Worm (Caenorhabditis elegans) whole organism, L1 larva: ENCODE measurements around the gene Y82E9BR.18.

ENCODE experiments used
- C16A3.4 ChIP-seq: fragments of 150-350 bp; optimal IDR thresholded peaks from 2 replicates; lab custom pipeline; 2014; ENCODE audit warnings: missing biosample characterization, missing genetic modification characterization
- C34B4.2 ChIP-seq: sonication (generic microtip); optimal IDR thresholded peaks from 2 replicates; lab custom pipeline; 2017; ENCODE audit warnings: mild to moderate bottlenecking, missing genetic modification characterization, missing compliant biosample characterization
- Y116A8C.19 ChIP-seq: sonication (generic microtip); optimal IDR thresholded peaks from 2 replicates; lab custom pipeline; 2016; ENCODE audit warnings: missing compliant biosample characterization, missing genetic modification characterization, borderline replicate concordance
- aly-2 ChIP-seq: fragments of 150-350 bp; optimal IDR thresholded peaks from 2 replicates; lab custom pipeline; 2014; ENCODE audit warnings: missing biosample characterization, missing genetic modification characterization
- ceh-63 ChIP-seq: fragments of 200-800 bp; sonication (Bioruptor generic); optimal IDR thresholded peaks from 2 replicates; lab custom pipeline; 2018; ENCODE audit warnings: mild to moderate bottlenecking, missing genetic modification characterization, missing compliant biosample characterization
- ceh-88 ChIP-seq: fragments of 200-800 bp; sonication (Bioruptor generic); IDR thresholded peaks from 2 replicates; pipeline ENCODE4 v1.3.6; 2022; ENCODE audit warnings: missing genetic modification characterization, missing compliant biosample characterization
- ces-1 ChIP-seq: fragments of 150-350 bp; optimal IDR thresholded peaks from 2 replicates; lab custom pipeline; 2014; ENCODE audit warnings: missing biosample characterization, missing genetic modification reagents, missing genetic modification characterization
- efl-1 ChIP-seq, 4 experiments: fragments of 150-350 bp; optimal IDR thresholded peaks in 3 of 4; peaks in 1 of 4; 1 replicate in 1 of 4; 2 replicates in 3 of 4; lab custom pipeline; 2014; ENCODE audit warnings: missing biosample characterization in 2 of 4, missing genetic modification characterization in 2 of 4, missing genetic modification reagents in 2 of 4
- efl-3 ChIP-seq: fragments of 200-800 bp; sonication (Bioruptor generic); optimal IDR thresholded peaks from 2 replicates; lab custom pipeline; 2018; ENCODE audit warnings: mild to moderate bottlenecking, missing genetic modification characterization, missing compliant biosample characterization
- egl-13 ChIP-seq: sonication (generic microtip); optimal IDR thresholded peaks from 2 replicates; lab custom pipeline; 2016; ENCODE audit warnings: missing genotype, missing genetic modification reagents, missing genetic modification characterization, missing compliant biosample characterization
- elt-2 ChIP-seq: sonication (generic microtip); optimal IDR thresholded peaks from 2 replicates; lab custom pipeline; 2016; ENCODE audit warnings: missing genetic modification characterization, mild to moderate bottlenecking, inconsistent platforms, missing compliant biosample characterization, missing genetic modification reagents
- fkh-4 ChIP-seq: sonication (generic microtip); optimal IDR thresholded peaks from 2 replicates; lab custom pipeline; 2016; ENCODE audit warnings: missing compliant biosample characterization, missing genetic modification characterization, borderline replicate concordance
- grh-1 ChIP-seq: fragments of 200-800 bp; sonication (Bioruptor generic); IDR thresholded peaks from 2 replicates; pipeline ENCODE4 v1.3.6; 2022; ENCODE audit warnings: missing genetic modification reagents, missing genetic modification characterization, missing compliant biosample characterization
- hlh-17 ChIP-seq: fragments of 200-800 bp; sonication (Bioruptor generic); optimal IDR thresholded peaks from 2 replicates; lab custom pipeline; 2018; ENCODE audit warnings: missing genetic modification characterization, mild to moderate bottlenecking, missing compliant biosample characterization, moderate library complexity, borderline replicate concordance
- hlh-4 ChIP-seq: sonication (generic microtip); optimal IDR thresholded peaks from 2 replicates; lab custom pipeline; 2016; ENCODE audit warnings: mild to moderate bottlenecking, missing genetic modification characterization, missing compliant biosample characterization
- hpl-2 ChIP-seq: fragments of 150-350 bp; optimal IDR thresholded peaks from 2 replicates; lab custom pipeline; 2014; ENCODE audit warnings: missing biosample characterization, missing genetic modification reagents, missing genetic modification characterization
- isw-1 ChIP-seq: fragments of 200-800 bp; sonication (Bioruptor generic); IDR thresholded peaks from 2 replicates; pipeline ENCODE4 v1.3.6; 2022; ENCODE audit warnings: missing genetic modification characterization, missing compliant biosample characterization
- jun-1 ChIP-seq: fragments of 150-350 bp; optimal IDR thresholded peaks from 2 replicates; lab custom pipeline; 2014; ENCODE audit warnings: missing biosample characterization, missing genetic modification reagents, missing genetic modification characterization
- lin-13 ChIP-seq: fragments of 150-350 bp; optimal IDR thresholded peaks from 2 replicates; lab custom pipeline; 2014; ENCODE audit warnings: missing biosample characterization, missing genetic modification reagents, missing genetic modification characterization
- lin-14 ChIP-seq: fragments of 200-800 bp; sonication (Bioruptor generic); optimal IDR thresholded peaks from 2 replicates; lab custom pipeline; 2018; ENCODE audit warnings: mild to moderate bottlenecking, missing genetic modification characterization, moderate library complexity, missing compliant biosample characterization
- lin-15B ChIP-seq: fragments of 150-350 bp; sonication (generic microtip); optimal IDR thresholded peaks from 3 replicates; lab custom pipeline; 2014; ENCODE audit warnings: missing biosample characterization, missing genetic modification characterization
- lin-39 ChIP-seq: fragments of 150-350 bp; optimal IDR thresholded peaks from 2 replicates; lab custom pipeline; 2014; ENCODE audit warnings: missing biosample characterization, missing genetic modification reagents, missing genetic modification characterization
- lir-3 ChIP-seq: sonication (generic microtip); optimal IDR thresholded peaks from 2 replicates; lab custom pipeline; 2016; ENCODE audit warnings: mild to moderate bottlenecking, missing genetic modification characterization, moderate library complexity, missing compliant biosample characterization; ENCODE audit not compliant: poor library complexity
- mdl-1 ChIP-seq, 2 experiments: fragments of 150-350 bp; optimal IDR thresholded peaks; 2 replicates each; lab custom pipeline; 2014 to 2017; ENCODE audit warnings: missing biosample characterization in 2 of 2, missing genetic modification characterization in 2 of 2, inconsistent platforms in 1 of 2
- mep-1 ChIP-seq: fragments of 150-350 bp; optimal IDR thresholded peaks from 2 replicates; lab custom pipeline; 2014; ENCODE audit warnings: missing biosample characterization, missing genetic modification characterization
- nhr-11 ChIP-seq: fragments of 150-350 bp; optimal IDR thresholded peaks from 2 replicates; lab custom pipeline; 2014; ENCODE audit warnings: missing biosample characterization, missing genetic modification characterization
- nhr-71 ChIP-seq: sonication (generic microtip); optimal IDR thresholded peaks from 2 replicates; lab custom pipeline; 2016; ENCODE audit warnings: mild to moderate bottlenecking, missing genetic modification characterization, moderate library complexity, missing compliant biosample characterization
- nhr-77 ChIP-seq: fragments of 150-350 bp; optimal IDR thresholded peaks from 2 replicates; lab custom pipeline; 2014; ENCODE audit warnings: missing biosample characterization, missing genetic modification characterization
- nhr-84 ChIP-seq: sonication (generic microtip); optimal IDR thresholded peaks from 2 replicates; lab custom pipeline; 2017; ENCODE audit warnings: missing biosample characterization, missing genetic modification characterization
- pag-3 ChIP-seq: sonication (generic microtip); optimal IDR thresholded peaks from 2 replicates; lab custom pipeline; 2017; ENCODE audit warnings: missing genetic modification characterization, mild to moderate bottlenecking, missing compliant biosample characterization, antibody characterized with exemption, borderline replicate concordance; ENCODE audit not compliant: insufficient read depth
- pax-3 ChIP-seq: fragments of 200-800 bp; sonication (Bioruptor generic); optimal IDR thresholded peaks from 2 replicates; lab custom pipeline; 2018; ENCODE audit warnings: mild to moderate bottlenecking, missing genetic modification characterization, moderate library complexity, missing compliant biosample characterization
- pqm-1 ChIP-seq: sonication (generic microtip); optimal IDR thresholded peaks from 3 replicates; lab custom pipeline; 2017; ENCODE audit warnings: missing biosample characterization, missing genetic modification characterization
- rnt-1 ChIP-seq: sonication (generic microtip); optimal IDR thresholded peaks from 2 replicates; lab custom pipeline; 2016; ENCODE audit warnings: mild to moderate bottlenecking, missing genetic modification characterization, moderate library complexity, missing compliant biosample characterization
- snu-23 ChIP-seq: sonication (generic microtip); optimal IDR thresholded peaks from 2 replicates; lab custom pipeline; 2016; ENCODE audit warnings: missing genetic modification characterization, missing compliant biosample characterization
- sptf-1 ChIP-seq: fragments of 150-350 bp; optimal IDR thresholded peaks from 2 replicates; lab custom pipeline; 2014; ENCODE audit warnings: missing biosample characterization, missing genetic modification characterization
- swsn-7 ChIP-seq: sonication (generic microtip); optimal IDR thresholded peaks from 2 replicates; lab custom pipeline; 2016; ENCODE audit warnings: missing genetic modification characterization, missing compliant biosample characterization
- tlp-1 ChIP-seq: fragments of 150-350 bp; optimal IDR thresholded peaks from 2 replicates; lab custom pipeline; 2014; ENCODE audit warnings: missing biosample characterization, missing genetic modification characterization
- unc-30 ChIP-seq: sonication (generic microtip); optimal IDR thresholded peaks from 2 replicates; lab custom pipeline; 2017; ENCODE audit warnings: missing biosample characterization, missing genetic modification characterization
- unc-62 ChIP-seq: fragments of 150-350 bp; optimal IDR thresholded peaks from 2 replicates; lab custom pipeline; 2014; ENCODE audit warnings: missing biosample characterization, missing genetic modification reagents, missing genetic modification characterization
- unc-98 ChIP-seq: fragments of 200-800 bp; sonication (Bioruptor generic); IDR thresholded peaks from 2 replicates; pipeline ENCODE4 v1.3.6; 2022; ENCODE audit warnings: missing genetic modification characterization, missing compliant biosample characterization
- vab-15 ChIP-seq: sonication (generic microtip); optimal IDR thresholded peaks from 2 replicates; lab custom pipeline; 2017; ENCODE audit warnings: missing genotype, mild to moderate bottlenecking, missing genetic modification characterization, missing compliant biosample characterization
- zag-1 ChIP-seq: fragments of 150-350 bp; optimal IDR thresholded peaks from 2 replicates; lab custom pipeline; 2014; ENCODE audit warnings: missing biosample characterization, missing genetic modification characterization
- ztf-4 ChIP-seq: fragments of 150-350 bp; optimal IDR thresholded peaks from 2 replicates; lab custom pipeline; 2014; ENCODE audit warnings: missing biosample characterization, missing genetic modification characterization

The Y82E9BR.18 gene

DNA sequence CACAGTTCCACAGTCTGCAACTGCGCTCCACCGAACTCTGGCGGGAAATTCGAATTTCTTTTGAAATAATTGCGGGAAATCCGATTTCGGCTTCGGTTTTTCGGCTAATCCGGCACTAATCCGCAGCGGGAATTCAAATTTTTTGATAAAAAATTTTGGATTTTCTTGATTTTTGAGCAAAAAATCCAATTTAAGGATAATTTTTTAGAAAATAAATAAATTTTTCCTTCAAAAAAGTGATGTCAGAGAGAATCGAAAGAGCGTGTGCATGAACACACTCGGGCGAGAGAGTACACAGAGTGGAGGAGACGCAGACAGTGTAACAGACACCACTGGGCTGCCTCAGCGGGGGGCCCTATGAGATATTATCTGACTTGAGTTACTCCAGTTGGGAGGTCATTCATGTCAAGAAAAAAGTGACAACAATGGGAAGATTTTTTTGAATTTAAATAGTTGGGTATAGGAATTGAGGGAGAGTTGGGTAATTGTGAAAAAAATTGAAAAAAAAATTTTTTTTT lies 53.3 kb downstream of the Y82E9BR.18 start (continued):
- TF ChIP-seq ces-1 (GFP tag; lab: Kevin White, UChicago) (no peak), unc-62 (GFP tag; lab: Kevin White, UChicago) (no peak), aly-2 (tag; lab: Kevin White, UChicago) (no peak), pag-3 (no peak), lin-15B (tag; lab: Kevin White, UChicago) (no peak), hlh-17 (GFP tag; lab: Kevin White, UChicago) (no peak), efl-1 (optimal IDR thresholded peaks at IDR 0.05; lab: Kevin White, UChicago) (peak; percentile 23 to 25), efl-1 (GFP tag; optimal IDR thresholded peaks at IDR 0.05 in 1 of 2; lab: Kevin White, UChicago) (peak; percentile 53 to 91), Y116A8C.19 (no peak), lin-13 (GFP tag; lab: Kevin White, UChicago) (no peak), ceh-63 (no peak), isw-1 (GFP tag; lab: Robert Waterston, UW) (no peak), zag-1 (tag; lab: Kevin White, UChicago) (no peak), ztf-4 (tag; lab: Kevin White, UChicago) (no peak), C16A3.4 (tag; lab: Kevin White, UChicago) (no peak)
- TF ChIP-seq, all 84 proteins: peak for 10

DNA sequence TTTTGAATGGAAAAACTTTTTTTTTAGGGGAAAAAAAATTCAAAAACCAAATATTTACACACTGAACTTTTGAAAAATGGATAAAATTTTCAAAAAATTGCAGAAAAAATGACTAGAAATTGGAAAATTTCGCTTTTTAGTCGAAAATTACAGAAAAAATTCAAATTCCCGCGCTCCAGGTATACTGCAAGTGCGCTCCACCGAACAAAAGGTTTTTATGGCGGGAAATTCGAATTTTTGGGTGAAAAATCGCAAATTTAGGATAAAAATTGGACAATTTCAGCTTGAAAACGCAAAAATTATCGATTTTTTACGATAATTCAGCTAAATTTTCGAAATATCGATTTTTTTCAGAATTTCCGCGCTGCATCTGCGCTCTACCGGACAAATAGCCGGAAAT lies 54.0 kb downstream of the Y82E9BR.18 start:
- TF ChIP-seq sptf-1 (tag; lab: Kevin White, UChicago), result no peak
- TF ChIP-seq, all 84 proteins: peak for 0

DNA sequence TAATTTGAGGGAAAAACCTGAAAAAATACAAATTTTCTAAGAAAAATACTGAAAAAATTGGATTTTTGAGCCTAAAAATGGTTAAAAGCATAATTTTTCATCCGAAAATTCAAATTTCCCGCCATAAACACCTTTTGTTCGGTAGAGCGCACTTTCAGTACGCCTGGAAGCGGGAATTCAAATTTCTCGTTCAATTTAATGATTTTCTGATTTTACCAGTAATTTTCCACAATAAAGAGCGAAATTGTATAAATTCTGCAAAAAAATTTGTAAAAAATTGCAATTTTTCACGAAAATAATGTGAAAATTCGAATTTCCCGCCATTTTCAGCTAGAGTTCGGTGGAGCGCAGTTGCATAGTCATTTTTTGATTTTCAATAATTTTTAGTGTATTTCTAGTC lies 54.9 kb downstream of the Y82E9BR.18 start:
- TF ChIP-seq C34B4.2 (tag; lab: Kevin White, UChicago) (no peak), efl-1 (optimal IDR thresholded peaks at IDR 0.05; lab: Kevin White, UChicago) (no peak), efl-1 (GFP tag; optimal IDR thresholded peaks at IDR 0.05 in 1 of 2; lab: Kevin White, UChicago) (peak in 1 of 2 experiments; percentile 16), nhr-11 (tag; lab: Kevin White, UChicago) (no peak), swsn-7 (tag; lab: Kevin White, UChicago) (no peak), egl-13 (tag; lab: Kevin White, UChicago) (no peak), mdl-1 (tag; optimal IDR thresholded peaks at IDR 0.05; lab: Kevin White, UChicago) (no peak)
- TF ChIP-seq, all 84 proteins: peak for 1

DNA sequence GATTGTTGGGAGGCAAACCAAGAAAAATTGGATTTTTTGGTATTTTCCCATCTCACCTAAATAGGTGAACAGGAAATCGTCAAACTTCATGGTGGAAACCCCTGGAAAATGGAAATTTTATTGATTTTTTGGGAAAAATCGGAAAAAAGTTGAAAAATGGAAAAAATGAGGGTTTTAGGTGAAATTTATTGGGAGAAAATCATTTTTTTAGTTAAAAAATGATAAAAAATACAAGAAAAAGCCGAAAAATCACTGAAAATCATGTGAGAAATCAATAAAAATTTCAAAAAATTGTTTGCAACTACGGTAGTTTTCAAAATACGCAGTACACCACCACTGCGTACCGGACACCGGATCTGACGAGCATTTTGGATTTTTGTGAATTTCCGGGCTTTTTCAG lies 56.2 kb downstream of the Y82E9BR.18 start, which contains the start of gene lelo-2:
TSS of gene lelo-2 (minus strand) at position 101 of the 400 bp plus-strand sequence.
- TF ChIP-seq pqm-1 (tag; lab: Kevin White, UChicago), result no peak
- no peak for TF ChIP-seq lir-3 (tag; lab: Kevin White, UChicago)
- no peak for TF ChIP-seq tlp-1

DNA sequence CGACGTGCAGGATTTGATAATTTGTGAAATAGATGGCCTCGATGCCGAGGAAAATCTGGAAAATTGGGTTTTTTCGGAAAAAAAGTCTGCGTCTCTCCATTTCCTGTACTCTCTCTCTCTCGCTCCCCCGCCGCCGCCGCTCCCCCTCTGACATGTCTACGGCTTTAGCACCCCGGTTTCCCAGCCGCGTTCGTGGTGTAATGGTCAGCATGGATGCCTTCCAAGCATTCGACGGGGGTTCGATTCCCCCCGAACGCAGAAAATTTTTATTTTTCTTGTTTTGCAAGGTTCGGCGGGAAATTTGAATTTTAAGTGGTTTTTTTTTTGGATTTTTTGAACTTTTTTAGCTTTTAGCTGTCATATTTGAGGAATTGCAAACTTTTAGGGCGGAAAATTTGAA lies 59.0 kb downstream of the Y82E9BR.18 start:
- TF ChIP-seq lin-14 (GFP tag; lab: Kevin White, UChicago) (peak; percentile 58), unc-30 (tag; lab: Kevin White, UChicago) (no peak), unc-98 (GFP tag; lab: Robert Waterston, UW) (peak; percentile 47; the same call in 1 of the 2 replicates), grh-1 (peak; percentile 41; the same call in 1 of the 2 replicates), tlp-1 (no peak), mdl-1 (tag; optimal IDR thresholded peaks at IDR 0.05; lab: Kevin White, UChicago) (peak in 1 of 2 experiments; percentile 57), hpl-2 (GFP tag; lab: Kevin White, UChicago) (no peak), unc-62 (GFP tag; lab: Kevin White, UChicago) (no peak), snu-23 (GFP tag; lab: Kevin White, UChicago) (peak; percentile 82), aly-2 (tag; lab: Kevin White, UChicago) (peak; percentile 19), efl-3 (no peak), nhr-71 (peak; percentile 76), rnt-1 (tag; lab: Kevin White, UChicago) (no peak), nhr-84 (tag; lab: Kevin White, UChicago) (no peak), jun-1 (tag; lab: Kevin White, UChicago) (peak; percentile 47), elt-2 (tag; lab: Kevin White, UChicago) (peak; percentile 32), pax-3 (no peak), mep-1 (peak; percentile 51), lin-39 (tag; lab: Kevin White, UChicago) (peak; percentile 7), hlh-4 (tag; lab: Kevin White, UChicago) (no peak), fkh-4 (no peak), efl-1 (optimal IDR thresholded peaks at IDR 0.05; lab: Kevin White, UChicago) (peak; percentile 48 to 63), efl-1 (GFP tag; optimal IDR thresholded peaks at IDR 0.05 in 1 of 2; lab: Kevin White, UChicago) (peak; percentile 72 to 95), vab-15 (tag; lab: Kevin White, UChicago) (no peak), nhr-77 (tag; lab: Kevin White, UChicago) (peak; percentile 34), ceh-88 (GFP tag; lab: Robert Waterston, UW) (no peak)
